Worm (Caenorhabditis elegans) whole organism, young adult: ENCODE data around the gene znf-207.

ENCODE experiments used
- K11D2.4 ChIP-seq: fragments of 200-800 bp; sonication (Bioruptor generic); IDR thresholded peaks from 2 replicates; pipeline ENCODE4 v1.3.6; 2022; ENCODE audit warnings: missing genetic modification reagents, missing genetic modification characterization, missing compliant biosample characterization
- T07F8.4 ChIP-seq: sonication (generic microtip); optimal IDR thresholded peaks from 2 replicates; lab custom pipeline; 2016; ENCODE audit warnings: mild to moderate bottlenecking, missing genetic modification characterization, moderate library complexity, missing compliant biosample characterization
- aptf-2 ChIP-seq: fragments of 200-800 bp; sonication (Bioruptor generic); conservative IDR thresholded peaks from 2 replicates; pipeline ENCODE4 v1.3.6; 2022; ENCODE audit warnings: missing genetic modification reagents, missing genetic modification characterization, missing compliant biosample characterization
- athp-1 ChIP-seq: sonication (generic microtip); optimal IDR thresholded peaks from 2 replicates; lab custom pipeline; 2017; ENCODE audit warnings: mild to moderate bottlenecking, missing genetic modification characterization, missing compliant biosample characterization
- dox-1 ChIP-seq: fragments of 200-800 bp; sonication (Bioruptor generic); IDR thresholded peaks from 2 replicates; pipeline ENCODE4 v1.3.6; 2022; ENCODE audit warnings: missing genetic modification reagents, missing genetic modification characterization, missing compliant biosample characterization
- dpl-1 ChIP-seq: fragments of 150-350 bp; optimal IDR thresholded peaks from 2 replicates; lab custom pipeline; 2014; ENCODE audit warnings: missing biosample characterization, missing genetic modification reagents, missing genetic modification characterization
- ekl-4 ChIP-seq: fragments of 200-800 bp; sonication (Bioruptor generic); IDR thresholded peaks from 2 replicates; pipeline ENCODE4 v1.3.6; 2022; ENCODE audit warnings: missing genetic modification reagents, missing genetic modification characterization, missing compliant biosample characterization
- gei-17 ChIP-seq: fragments of 200-800 bp; sonication (Bioruptor generic); optimal IDR thresholded peaks from 2 replicates; lab custom pipeline; 2018; ENCODE audit warnings: mild to moderate bottlenecking, missing genetic modification characterization, missing compliant biosample characterization
- hlh-26 ChIP-seq: fragments of 200-800 bp; sonication (Bioruptor generic); conservative IDR thresholded peaks from 2 replicates; pipeline ENCODE4 v1.3.6; 2022; ENCODE audit warnings: missing genetic modification reagents, missing genetic modification characterization, missing compliant biosample characterization
- pha-4 ChIP-seq: fragments of 150-350 bp; sonication (generic microtip); optimal IDR thresholded peaks from 2 replicates; lab custom pipeline; 2014; ENCODE audit warnings: missing biosample characterization, missing genetic modification reagents, missing genetic modification characterization
- snpc-4 ChIP-seq, 5 experiments: fragments of 150-350 bp in 1 of 5; sonication (generic microtip) in 4 of 5; optimal IDR thresholded peaks; 2 replicates each; lab custom pipeline; 2014 to 2018; ENCODE audit warnings: missing genetic modification characterization in 5 of 5, missing biosample characterization in 3 of 5, antibody characterized with exemption in 2 of 5, mild to moderate bottlenecking in 2 of 5, missing compliant biosample characterization in 2 of 5, missing genotype in 2 of 5, moderate library complexity in 2 of 5, missing genetic modification reagents in 1 of 5
- unc-62 ChIP-seq: fragments of 150-350 bp; optimal IDR thresholded peaks from 2 replicates; lab custom pipeline; 2014; ENCODE audit warnings: missing biosample characterization, missing genetic modification reagents, missing genetic modification characterization

ce11 chrIV:11271262-11271661 lies 39.5 kb upstream of the znf-207 start, which contains the start of gene nhr-7:
- TF ChIP-seq gei-17 (GFP tag; lab: Kevin White, UChicago) (no peak), snpc-4 (GFP tag; optimal IDR thresholded peaks at IDR 0.05; lab: Kevin White, UChicago) (no peak), snpc-4 (tag; optimal IDR thresholded peaks at IDR 0.05; lab: Kevin White, UChicago) (no peak), dpl-1 (GFP tag; lab: Kevin White, UChicago) (no peak), T07F8.4 (tag; lab: Kevin White, UChicago) (no peak), unc-62 (GFP tag; lab: Kevin White, UChicago) (no peak), dox-1 (GFP tag; lab: Robert Waterston, UW) (no peak), pha-4 (tag; lab: Kevin White, UChicago) (no peak), ekl-4 (GFP tag; lab: Robert Waterston, UW) (no peak), athp-1 (tag; lab: Kevin White, UChicago) (no peak), aptf-2 (GFP tag; lab: Robert Waterston, UW) (no peak), hlh-26 (no peak), K11D2.4 (GFP tag; lab: Robert Waterston, UW) (no peak)
